Fruit fly (Drosophila melanogaster): ENCODE measurements around the gene CG42371.
A peak's percentile ranks its signal among the peaks of the same experiment; 100 is the strongest.

Gene CG42371

DNA sequence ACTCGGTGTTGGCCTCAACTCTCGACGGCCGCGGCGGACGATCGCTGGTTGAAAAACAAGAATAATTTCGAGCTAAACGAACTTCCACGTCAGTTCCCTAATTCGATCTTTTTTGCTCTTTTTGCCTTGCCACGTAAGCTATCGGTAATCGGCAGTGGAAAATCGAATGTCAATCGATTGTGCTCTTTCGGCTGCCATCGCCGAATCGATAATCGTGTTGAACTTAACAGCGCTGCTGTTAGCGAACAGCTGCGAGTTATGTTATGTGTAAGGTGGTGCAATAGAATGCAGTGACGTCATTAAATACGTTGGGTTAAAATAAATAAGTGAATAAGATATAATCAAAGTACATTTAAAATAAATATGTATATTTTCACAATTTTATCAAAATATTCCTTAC, 19.7 kb upstream of the CG42371 start, which contains the start of gene Sec24CD (continued):
- TF ChIP-seq aop (GFP tag; IDR thresholded peaks at IDR 0.05): no peak
- no peak for TF ChIP-seq Lpt (GFP tag; optimal IDR thresholded peaks at IDR 0.05)
- TF ChIP-seq CG17912 (GFP tag; optimal IDR thresholded peaks at IDR 0.05): peak; percentile 39
- no peak for TF ChIP-seq kay (GFP tag; optimal IDR thresholded peaks at IDR 0.05)
- TF ChIP-seq pnt (GFP tag; optimal IDR thresholded peaks at IDR 0.05): no peak
- TF ChIP-seq Optix (GFP tag; IDR thresholded peaks at IDR 0.05): no peak
- no peak for TF ChIP-seq CG43689 (GFP tag; IDR thresholded peaks at IDR 0.05)
- no peak for TF ChIP-seq Vsx1 (GFP tag; optimal IDR thresholded peaks at IDR 0.05)
- TF ChIP-seq grn (GFP tag; optimal IDR thresholded peaks at IDR 0.05): no peak
- TF ChIP-seq ewg (GFP tag; optimal IDR thresholded peaks at IDR 0.05): no peak
- TF ChIP-seq CG12071 (GFP tag; optimal IDR thresholded peaks at IDR 0.05): no peak
- no peak for TF ChIP-seq fd64A (GFP tag; optimal IDR thresholded peaks at IDR 0.05)
- TF ChIP-seq Blimp-1 (GFP tag; optimal IDR thresholded peaks at IDR 0.05): no peak
- TF ChIP-seq CG17385 (GFP tag; optimal IDR thresholded peaks at IDR 0.05): no peak
- TF ChIP-seq sr (GFP tag; IDR thresholded peaks at IDR 0.05): no peak
- no peak for TF ChIP-seq CG7987 (GFP tag; optimal IDR thresholded peaks at IDR 0.05)
- TF ChIP-seq Spps (tag; optimal IDR thresholded peaks at IDR 0.05): no peak
- peak; percentile 10 for TF ChIP-seq CG17186 (GFP tag; optimal IDR thresholded peaks at IDR 0.05)
- no peak for TF ChIP-seq CG32532 (GFP tag; IDR thresholded peaks at IDR 0.05)
- TF ChIP-seq D19B (GFP tag; optimal IDR thresholded peaks at IDR 0.05): no peak
- TF ChIP-seq CG6175 (GFP tag; IDR thresholded peaks at IDR 0.05): no peak
- TF ChIP-seq NK7.1 (GFP tag; optimal IDR thresholded peaks at IDR 0.05): no peak
- TF ChIP-seq danr (GFP tag; IDR thresholded peaks at IDR 0.05): no peak
- no peak for TF ChIP-seq wdn (GFP tag; IDR thresholded peaks at IDR 0.05)
- TF ChIP-seq H15 (GFP tag; IDR thresholded peaks at IDR 0.05): no peak
- TF ChIP-seq CkIIα-i1 (GFP tag; IDR thresholded peaks at IDR 0.05): no peak
- no peak for TF ChIP-seq cas (GFP tag; IDR thresholded peaks at IDR 0.05)
- no peak for TF ChIP-seq Atf3 (GFP tag; optimal IDR thresholded peaks at IDR 0.05)
- TF ChIP-seq pzg (GFP tag; optimal IDR thresholded peaks at IDR 0.05): peak; percentile 84
- no peak for TF ChIP-seq CG6854 (GFP tag; optimal IDR thresholded peaks at IDR 0.05)
- peak; percentile 91 for TF ChIP-seq YL-1 (GFP tag; optimal IDR thresholded peaks at IDR 0.05)
- TF ChIP-seq CG18476 (GFP tag; optimal IDR thresholded peaks at IDR 0.05): no peak
- 0 out of 3 replicates have a peak, but pooled peaks have one; percentile 19 for TF ChIP-seq Dbx (GFP tag; IDR thresholded peaks at IDR 0.05)
- peak; percentile 96 for TF ChIP-seq zen2 (GFP tag; IDR thresholded peaks at IDR 0.05; ENCODE audit: partially characterized antibody)
- no peak for TF ChIP-seq dati (GFP tag; IDR thresholded peaks at IDR 0.05)
- no peak for TF ChIP-seq sisA (GFP tag; IDR thresholded peaks at IDR 0.05)
- TF ChIP-seq tap (tag; optimal IDR thresholded peaks at IDR 0.05): no peak
- peak; percentile 61 for TF ChIP-seq BEAF-32 (GFP tag; optimal IDR thresholded peaks at IDR 0.05)
- TF ChIP-seq CG3407 (GFP tag; optimal IDR thresholded peaks at IDR 0.05): no peak
- no peak for TF ChIP-seq CG31365 (tag; optimal IDR thresholded peaks at IDR 0.05)
- TF ChIP-seq CG4328 (GFP tag; optimal IDR thresholded peaks at IDR 0.05): no peak
- TF ChIP-seq pita (GFP tag; optimal IDR thresholded peaks at IDR 0.05): no peak
- no peak for TF ChIP-seq klu (GFP tag; IDR thresholded peaks at IDR 0.05)
- no peak for TF ChIP-seq CG8944 (GFP tag; optimal IDR thresholded peaks at IDR 0.05)
- TF ChIP-seq CG13424 (tag; optimal IDR thresholded peaks at IDR 0.05): no peak
- TF ChIP-seq eve (GFP tag; optimal IDR thresholded peaks at IDR 0.05): no peak
- no peak for TF ChIP-seq CG15011 (GFP tag; optimal IDR thresholded peaks at IDR 0.05)
- no peak for TF ChIP-seq CG10565 (GFP tag; optimal IDR thresholded peaks at IDR 0.05)
- TF ChIP-seq crp (GFP tag; optimal IDR thresholded peaks at IDR 0.05): peak; percentile 20 to 88
- TF ChIP-seq CG3847 (GFP tag; IDR thresholded peaks at IDR 0.05): no peak
- peak; percentile 95 for TF ChIP-seq CG7963 (GFP tag; IDR thresholded peaks at IDR 0.05; ENCODE audit: partially characterized antibody)
- no peak for TF ChIP-seq hth (optimal IDR thresholded peaks at IDR 0.05)

Measured in whole organism, embryonic.